Fruit fly (Drosophila melanogaster) whole organism, embryonic: ENCODE measurements around the gene CG1896.

ENCODE experiments used
- Bteb2 ChIP-seq: fragments of 200-800 bp; sonication (Bioruptor generic); optimal IDR thresholded peaks from 2 replicates; lab custom pipeline; 2016; ENCODE audit warnings: missing biosample characterization, missing genetic modification characterization
- CG10979 ChIP-seq: fragments of 200-800 bp; sonication (Bioruptor generic); optimal IDR thresholded peaks from 2 replicates; lab custom pipeline; 2018; ENCODE audit warnings: missing biosample characterization, mild to moderate bottlenecking, missing genetic modification characterization, moderate library complexity
- CG14710 ChIP-seq: fragments of 200-800 bp; sonication (Bioruptor generic); optimal IDR thresholded peaks from 3 replicates; lab custom pipeline; 2019; ENCODE audit warnings: missing biosample characterization, mild to moderate bottlenecking, missing genetic modification characterization, moderate library complexity
- CG9727 ChIP-seq: fragments of 200-800 bp; sonication (Bioruptor generic); optimal IDR thresholded peaks from 3 replicates; lab custom pipeline; 2017; ENCODE audit warnings: missing biosample characterization, mild to moderate bottlenecking, missing genetic modification characterization
- NC2β ChIP-seq: fragments of 200-800 bp; sonication (Bioruptor generic); optimal IDR thresholded peaks from 2 replicates; lab custom pipeline; 2016; ENCODE audit warnings: missing biosample characterization, missing genetic modification characterization
- fd96Cb ChIP-seq: fragments of 200-800 bp; sonication (Bioruptor generic); optimal IDR thresholded peaks from 2 replicates; lab custom pipeline; 2018; ENCODE audit warnings: missing biosample characterization, mild to moderate bottlenecking, missing genetic modification characterization, moderate library complexity
- knrl ChIP-seq: fragments of 200-800 bp; sonication (Bioruptor generic); IDR thresholded peaks from 3 replicates; pipeline ENCODE4 v1.3.6; 2022; ENCODE audit warnings: missing biosample characterization, missing genetic modification characterization; ENCODE audit not compliant: partially characterized antibody
- pho ChIP-seq: fragments of 200-800 bp; sonication (Bioruptor generic); optimal IDR thresholded peaks from 2 replicates; lab custom pipeline; 2016; ENCODE audit warnings: missing biosample characterization, missing genetic modification characterization

CG1896 gene

DNA sequence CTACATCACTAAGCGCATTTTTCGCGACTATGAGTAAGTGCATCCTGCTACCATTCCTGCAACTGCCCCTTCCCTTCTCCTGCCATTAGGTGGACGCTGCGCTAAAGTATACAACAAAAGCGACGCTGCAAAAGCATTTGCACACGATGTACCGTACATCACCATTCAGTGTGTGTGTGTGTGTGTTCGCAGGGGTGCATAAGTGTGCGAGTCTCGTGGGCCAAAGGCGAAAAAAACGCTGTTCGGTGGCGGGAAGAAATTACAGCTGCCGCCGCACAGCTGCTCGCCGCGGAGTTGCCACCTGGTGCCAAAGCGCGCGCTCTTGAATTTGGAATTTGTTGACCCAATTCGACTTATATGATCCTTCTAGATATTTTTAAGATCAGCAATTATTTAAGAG is 50.4 kb downstream of the CG1896 start (continued):
- TF ChIP-seq CG10979 (tag; lab: Kevin White, UChicago) (no peak), CG9727 (no peak), NC2β (GFP tag; lab: Kevin White, UChicago) (no peak), pho (GFP tag; lab: Kevin White, UChicago) (no peak), Bteb2 (GFP tag; lab: Kevin White, UChicago) (no peak), CG14710 (tag; lab: Kevin White, UChicago) (no peak), knrl (GFP tag; lab: Robert Waterston, UW) (no peak), fd96Cb (no peak)
